Worm (Caenorhabditis elegans) whole organism, late embryonic: ENCODE results near the gene F28A10.1.

Experiments
- ama-1 ChIP-seq: fragments of 150-350 bp; optimal IDR thresholded peaks from 2 replicates; lab custom pipeline; 2014
- hlh-15 ChIP-seq: sonication (generic microtip); optimal IDR thresholded peaks from 2 replicates; lab custom pipeline; 2016; ENCODE audit warnings: missing genetic modification characterization, missing compliant biosample characterization
- hlh-30 ChIP-seq: sonication (generic microtip); optimal IDR thresholded peaks from 2 replicates; lab custom pipeline; 2017; ENCODE audit warnings: antibody characterized with exemption, missing genetic modification characterization, missing compliant biosample characterization; ENCODE audit not compliant: insufficient read depth
- madf-2 ChIP-seq: sonication (generic microtip); optimal IDR thresholded peaks from 2 replicates; lab custom pipeline; 2017; ENCODE audit warnings: missing genetic modification characterization, missing compliant biosample characterization
- nfya-1 ChIP-seq: sonication (generic microtip); optimal IDR thresholded peaks from 2 replicates; lab custom pipeline; 2017; ENCODE audit warnings: missing genetic modification characterization, mild to moderate bottlenecking, missing compliant biosample characterization, antibody characterized with exemption, moderate library complexity
- pha-4 ChIP-seq: fragments of 150-350 bp; optimal IDR thresholded peaks from 2 replicates; lab custom pipeline; 2018; ENCODE audit warnings: missing biosample characterization, missing genetic modification reagents, missing genetic modification characterization

DNA sequence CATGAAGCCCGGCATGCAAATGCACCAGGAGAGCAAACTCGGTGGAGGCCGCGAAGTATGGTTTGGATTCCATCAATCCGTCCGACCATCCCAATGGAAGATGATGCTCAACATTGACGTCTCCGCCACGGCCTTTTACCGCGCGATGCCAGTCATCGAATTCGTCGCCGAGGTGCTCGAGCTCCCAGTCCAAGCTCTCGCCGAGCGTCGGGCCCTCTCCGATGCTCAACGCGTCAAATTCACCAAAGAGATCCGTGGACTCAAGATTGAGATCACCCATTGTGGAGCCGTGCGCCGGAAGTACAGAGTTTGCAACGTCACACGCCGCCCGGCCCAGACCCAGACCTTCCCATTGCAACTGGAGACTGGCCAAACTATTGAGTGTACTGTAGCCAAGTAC lies 50.1 kb downstream of the F28A10.1 start:
- TF ChIP-seq madf-2 (tag; lab: Kevin White, UChicago) (no peak), hlh-15 (tag; lab: Kevin White, UChicago) (no peak), hlh-30 (no peak), ama-1 (lab: Kevin White, UChicago) (no peak), nfya-1 (tag; lab: Kevin White, UChicago) (no peak), pha-4 (tag; lab: Kevin White, UChicago) (no peak)
